Worm (Caenorhabditis elegans) whole organism, mixed stage, embryonic: ENCODE measurements around the gene srh-46.

Experiments used
- blmp-1 ChIP-seq: fragments of 150-350 bp; optimal IDR thresholded peaks from 2 replicates; lab custom pipeline; 2014; ENCODE audit warnings: missing biosample characterization, missing genetic modification characterization
- ces-1 ChIP-seq: fragments of 150-350 bp; optimal IDR thresholded peaks from 2 replicates; lab custom pipeline; 2014; ENCODE audit warnings: missing biosample characterization, missing genetic modification reagents, missing genetic modification characterization
- elt-3 ChIP-seq: fragments of 150-350 bp; optimal IDR thresholded peaks from 2 replicates; lab custom pipeline; 2014; ENCODE audit warnings: missing biosample characterization, missing genetic modification characterization
- lsy-2 ChIP-seq: fragments of 150-350 bp; optimal IDR thresholded peaks from 2 replicates; lab custom pipeline; 2014; ENCODE audit warnings: missing biosample characterization, missing genetic modification characterization
- nhr-237 ChIP-seq: fragments of 150-350 bp; optimal IDR thresholded peaks from 2 replicates; lab custom pipeline; 2014; ENCODE audit warnings: missing biosample characterization, missing genetic modification characterization
- nhr-76 ChIP-seq: sonication (generic microtip); optimal IDR thresholded peaks from 2 replicates; lab custom pipeline; 2017; ENCODE audit warnings: missing biosample characterization, missing genetic modification characterization
- pha-4 ChIP-seq: fragments of 150-350 bp; optimal IDR thresholded peaks from 2 replicates; lab custom pipeline; 2018; ENCODE audit warnings: missing biosample characterization, missing genetic modification reagents, missing genetic modification characterization
- unc-120 ChIP-seq: sonication (generic microtip); optimal IDR thresholded peaks from 2 replicates; lab custom pipeline; 2017; ENCODE audit warnings: missing genetic modification characterization, missing compliant biosample characterization; ENCODE audit not compliant: poor library complexity, severe bottlenecking
- unc-39 ChIP-seq: fragments of 150-350 bp; optimal IDR thresholded peaks from 2 replicates; lab custom pipeline; 2014; ENCODE audit warnings: missing biosample characterization, missing genetic modification characterization
- unc-62 ChIP-seq: fragments of 150-350 bp; optimal IDR thresholded peaks from 2 replicates; lab custom pipeline; 2014; ENCODE audit warnings: missing biosample characterization, missing genetic modification reagents, missing genetic modification characterization
- zip-8 ChIP-seq: fragments of 150-350 bp; optimal IDR thresholded peaks from 2 replicates; lab custom pipeline; 2014; ENCODE audit warnings: missing biosample characterization, missing genetic modification characterization

- TF ChIP-seq blmp-1 (no peak), lsy-2 (tag; lab: Kevin White, UChicago) (no peak), unc-39 (tag; lab: Kevin White, UChicago) (no peak), elt-3 (no peak), nhr-237 (tag; lab: Kevin White, UChicago) (no peak), nhr-76 (tag; lab: Kevin White, UChicago) (no peak), unc-120 (tag; lab: Kevin White, UChicago) (no peak), unc-62 (no peak), ces-1 (GFP tag; lab: Kevin White, UChicago) (peak; percentile 95), zip-8 (tag; lab: Kevin White, UChicago) (no peak), pha-4 (tag; lab: Kevin White, UChicago) (no peak)
Measured at ce11 chrV:11341130-11341675, 38.5 kb upstream of the srh-46 start.
